Fruit fly (Drosophila melanogaster) whole organism, embryonic: Measurements from ENCODE around the gene CG9886.
A peak's percentile ranks its signal among the peaks of the same experiment; 100 is the strongest.

Experiments used
- Antp ChIP-seq: fragments of 200-800 bp; sonication (Bioruptor generic); optimal IDR thresholded peaks from 3 replicates; lab custom pipeline; 2016; ENCODE audit warnings: missing biosample characterization, missing genetic modification characterization
- CG10366 ChIP-seq: fragments of 200-800 bp; sonication (Bioruptor generic); IDR thresholded peaks from 2 replicates; pipeline ENCODE4 v1.3.6; 2022; ENCODE audit warnings: missing biosample characterization, missing genetic modification characterization
- CG11695 ChIP-seq: fragments of 200-800 bp; sonication (Bioruptor generic); IDR thresholded peaks from 3 replicates; pipeline ENCODE4 v1.3.6; 2022; ENCODE audit warnings: missing biosample characterization, missing genetic modification characterization
- CG12236 ChIP-seq: fragments of 200-800 bp; sonication (Bioruptor generic); optimal IDR thresholded peaks from 2 replicates; lab custom pipeline; 2016; ENCODE audit warnings: missing biosample characterization, missing genetic modification characterization
- CG12744 ChIP-seq: fragments of 200-800 bp; sonication (Bioruptor generic); optimal IDR thresholded peaks from 2 replicates; lab custom pipeline; 2016; ENCODE audit warnings: missing biosample characterization, missing genetic modification characterization
- CG1529 ChIP-seq: fragments of 200-800 bp; sonication (Bioruptor generic); optimal IDR thresholded peaks from 3 replicates; lab custom pipeline; 2018; ENCODE audit warnings: missing biosample characterization, missing genetic modification characterization
- CG15479 ChIP-seq: fragments of 200-800 bp; sonication (Bioruptor generic); optimal IDR thresholded peaks from 3 replicates; lab custom pipeline; 2019; ENCODE audit warnings: missing biosample characterization, mild to moderate bottlenecking, missing genetic modification characterization, moderate library complexity
- CG17385 ChIP-seq: fragments of 200-800 bp; sonication (Bioruptor generic); optimal IDR thresholded peaks from 3 replicates; lab custom pipeline; 2018; ENCODE audit warnings: missing biosample characterization, mild to moderate bottlenecking, missing genetic modification characterization
- CG17829 ChIP-seq: fragments of 200-800 bp; optimal IDR thresholded peaks from 2 replicates; lab custom pipeline; 2019; ENCODE audit warnings: missing biosample characterization, mild to moderate bottlenecking, missing genetic modification characterization, moderate library complexity
- CG31365 ChIP-seq: fragments of 200-800 bp; sonication (Bioruptor generic); optimal IDR thresholded peaks from 2 replicates; lab custom pipeline; 2018; ENCODE audit warnings: missing biosample characterization, mild to moderate bottlenecking, missing genetic modification characterization
- CG34224 ChIP-seq: fragments of 200-800 bp; sonication (Bioruptor generic); IDR thresholded peaks from 3 replicates; pipeline ENCODE4 v1.3.6; 2022; ENCODE audit warnings: missing biosample characterization, missing genetic modification characterization; ENCODE audit not compliant: partially characterized antibody
- CG3726 ChIP-seq: fragments of 200-800 bp; sonication (Bioruptor generic); IDR thresholded peaks from 3 replicates; pipeline ENCODE4, ENCODE4 v1.3.6; 2022; ENCODE audit warnings: missing biosample characterization, missing genetic modification characterization
- CG4328 ChIP-seq: fragments of 200-800 bp; sonication (Bioruptor generic); optimal IDR thresholded peaks from 3 replicates; lab custom pipeline; 2017; ENCODE audit warnings: missing biosample characterization, missing genetic modification reagents, missing genetic modification characterization
- CG4617 ChIP-seq: fragments of 200-800 bp; sonication (Bioruptor generic); optimal IDR thresholded peaks from 3 replicates; lab custom pipeline; 2016; ENCODE audit warnings: missing biosample characterization, missing genetic modification characterization, borderline replicate concordance
- CG4854 ChIP-seq: fragments of 200-800 bp; sonication (Bioruptor generic); optimal IDR thresholded peaks from 2 replicates; lab custom pipeline; 2016; ENCODE audit warnings: missing biosample characterization, missing genetic modification characterization, inconsistent platforms
- CG5953 ChIP-seq: fragments of 200-800 bp; sonication (Bioruptor generic); IDR thresholded peaks from 2 replicates; pipeline ENCODE4 v1.3.6; 2022; ENCODE audit warnings: missing biosample characterization, missing genetic modification characterization
- CG7786 ChIP-seq: fragments of 200-800 bp; sonication (Bioruptor generic); optimal IDR thresholded peaks from 2 replicates; lab custom pipeline; 2016; ENCODE audit warnings: missing biosample characterization, missing genetic modification characterization
- CG8944 ChIP-seq: fragments of 200-800 bp; sonication (Bioruptor generic); optimal IDR thresholded peaks from 3 replicates; lab custom pipeline; 2016; ENCODE audit warnings: missing biosample characterization, missing genetic modification characterization
- Dek ChIP-seq: fragments of 200-800 bp; sonication (Bioruptor generic); optimal IDR thresholded peaks from 3 replicates; lab custom pipeline; 2019; ENCODE audit warnings: missing biosample characterization, mild to moderate bottlenecking, missing genetic modification characterization, moderate library complexity
- Fer3 ChIP-seq: fragments of 200-800 bp; sonication (Bioruptor generic); optimal IDR thresholded peaks from 2 replicates; lab custom pipeline; 2018; ENCODE audit warnings: missing biosample characterization, mild to moderate bottlenecking, missing genetic modification characterization, moderate library complexity
- GATAe ChIP-seq: fragments of 200-800 bp; sonication (Bioruptor generic); conservative IDR thresholded peaks from 2 replicates; pipeline ENCODE4 v1.3.6; 2022; ENCODE audit warnings: missing biosample characterization, missing genetic modification characterization
- Gsc ChIP-seq: fragments of 200-800 bp; sonication (Bioruptor generic); IDR thresholded peaks from 2 replicates; pipeline ENCODE4 v1.3.6; 2022; ENCODE audit warnings: missing biosample characterization, missing genetic modification characterization
- HmgD ChIP-seq: fragments of 200-800 bp; sonication (Bioruptor generic); optimal IDR thresholded peaks from 3 replicates; lab custom pipeline; 2016; ENCODE audit warnings: missing biosample characterization, missing genetic modification characterization
- Hmr ChIP-seq: fragments of 200-800 bp; sonication (Bioruptor generic); optimal IDR thresholded peaks from 3 replicates; lab custom pipeline; 2017; ENCODE audit warnings: mild to moderate bottlenecking, missing biosample characterization, missing genetic modification reagents, missing genetic modification characterization
- Hmx ChIP-seq: fragments of 200-800 bp; sonication (Bioruptor generic); optimal IDR thresholded peaks from 2 replicates; lab custom pipeline; 2016; ENCODE audit warnings: missing biosample characterization, missing genetic modification characterization
- Hr51 ChIP-seq, 2 experiments: fragments of 200-800 bp; sonication (Bioruptor generic); optimal IDR thresholded peaks; 2 replicates in 1 of 2; 3 replicates in 1 of 2; lab custom pipeline; 2016 to 2018; ENCODE audit warnings: missing biosample characterization in 2 of 2, missing genetic modification characterization in 2 of 2, mild to moderate bottlenecking in 1 of 2, moderate library complexity in 1 of 2
- Lpt ChIP-seq: fragments of >200 bp; optimal IDR thresholded peaks from 2 replicates; lab custom pipeline; 2018; ENCODE audit warnings: missing biosample characterization, missing genetic modification characterization
- NFAT ChIP-seq: fragments of 200-800 bp; sonication (Bioruptor generic); IDR thresholded peaks from 2 replicates; pipeline ENCODE4 v1.3.6; 2022; ENCODE audit warnings: missing biosample characterization, missing genetic modification characterization
- Oaz ChIP-seq: fragments of 200-800 bp; sonication (Bioruptor generic); IDR thresholded peaks from 2 replicates; pipeline ENCODE4 v1.3.6; 2022; ENCODE audit warnings: missing biosample characterization, missing genetic modification characterization
- Six4 ChIP-seq: fragments of 200-800 bp; sonication (Bioruptor generic); optimal IDR thresholded peaks from 2 replicates; lab custom pipeline; 2016; ENCODE audit warnings: missing biosample characterization, missing genetic modification characterization
- cwo ChIP-seq: fragments of 200-800 bp; sonication (Bioruptor generic); optimal IDR thresholded peaks from 3 replicates; lab custom pipeline; 2017; ENCODE audit warnings: missing biosample characterization, missing genetic modification characterization, mild to moderate bottlenecking, moderate library complexity, missing genetic modification reagents
- danr ChIP-seq: fragments of 200-800 bp; sonication (Bioruptor generic); IDR thresholded peaks from 2 replicates; pipeline ENCODE4 v1.3.6; 2022; ENCODE audit warnings: missing biosample characterization, missing genetic modification characterization
- dm ChIP-seq: fragments of 200-800 bp; sonication (Bioruptor generic); optimal IDR thresholded peaks from 3 replicates; lab custom pipeline; 2016; ENCODE audit warnings: missing biosample characterization, missing genetic modification characterization
- eyg ChIP-seq: fragments of 200-800 bp; sonication (Bioruptor generic); optimal IDR thresholded peaks from 3 replicates; lab custom pipeline; 2016; ENCODE audit warnings: missing biosample characterization, missing genetic modification characterization
- fd3F ChIP-seq: fragments of 200-800 bp; sonication (Bioruptor generic); optimal IDR thresholded peaks from 2 replicates; lab custom pipeline; 2018; ENCODE audit warnings: missing biosample characterization, mild to moderate bottlenecking, missing genetic modification characterization, moderate library complexity
- h ChIP-seq: fragments of >200 bp; optimal IDR thresholded peaks from 2 replicates; lab custom pipeline; 2017
- jigr1 ChIP-seq: fragments of 200-800 bp; sonication (Bioruptor generic); IDR thresholded peaks from 3 replicates; pipeline ENCODE4 v1.3.6; 2022; ENCODE audit warnings: missing biosample characterization, missing genetic modification characterization
- nau ChIP-seq: fragments of 200-800 bp; sonication (Bioruptor generic); optimal IDR thresholded peaks from 3 replicates; lab custom pipeline; 2017; ENCODE audit warnings: missing biosample characterization, mild to moderate bottlenecking, missing genetic modification characterization, missing genetic modification reagents
- pan ChIP-seq, 4 experiments: fragments of >200 bp in 3 of 4; fragments of 200-800 bp in 1 of 4; sonication (Bioruptor generic) in 1 of 4; optimal IDR thresholded peaks in 3 of 4; IDR thresholded peaks in 1 of 4; 2 replicates each; pipeline versions ENCODE4 v1.3.6 to Lab custom; 2017 to 2022; ENCODE audit warnings: missing biosample characterization in 2 of 4, missing genetic modification characterization in 2 of 4, mixed read lengths in 1 of 4
- pros ChIP-seq: fragments of 200-800 bp; sonication (Bioruptor generic); optimal IDR thresholded peaks from 3 replicates; lab custom pipeline; 2019; ENCODE audit warnings: missing biosample characterization, mild to moderate bottlenecking, missing genetic modification characterization, moderate library complexity
- ro ChIP-seq: fragments of 200-800 bp; sonication (Bioruptor generic); IDR thresholded peaks from 2 replicates; pipeline ENCODE4 v1.3.6; 2022; ENCODE audit warnings: missing biosample characterization, missing genetic modification characterization
- salm ChIP-seq: fragments of 200-800 bp; sonication (Bioruptor generic); optimal IDR thresholded peaks from 2 replicates; lab custom pipeline; 2018; ENCODE audit warnings: missing biosample characterization, mild to moderate bottlenecking, missing genetic modification characterization
- trh ChIP-seq: fragments of 200-800 bp; sonication (Bioruptor generic); optimal IDR thresholded peaks from 2 replicates; lab custom pipeline; 2016; ENCODE audit warnings: missing biosample characterization, missing genetic modification characterization
- ttk ChIP-seq: fragments of 200-800 bp; sonication (Bioruptor generic); IDR thresholded peaks from 2 replicates; pipeline ENCODE4 v2.1.2; 2022; ENCODE audit warnings: missing biosample characterization, missing genetic modification characterization
- wor ChIP-seq: fragments of 200-800 bp; sonication (Bioruptor generic); IDR thresholded peaks from 2 replicates; pipeline ENCODE4 v1.3.6; 2022; ENCODE audit warnings: missing biosample characterization, missing genetic modification characterization

Gene CG9886

DNA sequence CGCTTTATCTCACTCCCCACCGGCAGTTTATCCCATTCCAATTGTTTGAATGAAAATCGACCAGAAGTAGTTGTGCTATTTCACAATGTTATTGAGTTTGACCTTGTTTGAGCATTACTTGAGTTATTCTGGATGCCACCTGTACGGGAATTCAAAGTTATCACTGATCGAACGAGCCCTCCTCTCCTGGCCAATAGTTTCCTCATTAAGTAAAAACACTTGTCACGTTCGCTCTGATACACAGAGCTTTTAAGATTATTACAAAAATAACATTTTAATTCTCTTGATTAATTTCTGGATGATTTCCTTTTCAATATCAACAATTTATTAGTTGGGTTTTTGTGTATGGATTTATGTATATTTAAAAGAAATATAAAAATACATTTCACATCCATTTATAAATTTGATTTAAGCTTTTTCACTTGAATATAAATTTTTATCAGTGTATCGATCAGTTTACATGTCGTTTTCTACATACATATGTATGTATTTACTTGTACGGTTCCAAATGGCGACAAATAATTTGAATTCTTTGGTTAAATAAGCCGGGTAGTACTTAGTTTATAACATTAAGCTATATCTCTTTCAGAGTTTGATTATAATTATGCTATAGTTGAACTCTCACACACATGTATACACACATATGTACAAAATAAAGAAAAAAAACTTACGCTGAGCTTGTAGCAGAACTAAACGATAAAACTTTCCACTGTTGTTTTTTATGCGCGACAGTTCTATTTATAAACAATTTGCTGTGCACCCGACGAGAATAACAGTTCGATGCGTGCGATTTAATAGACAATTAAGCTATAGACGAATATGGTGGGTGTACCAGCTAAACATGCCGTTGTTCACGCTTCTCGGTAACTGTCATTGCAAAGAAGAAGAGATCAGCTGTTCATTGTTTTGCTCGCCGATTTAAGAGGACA lies 46.5 kb upstream of the CG9886 start, which contains the start of the genes CG3609 and CG15390 (continued):
- TF ChIP-seq dm (GFP tag; lab: Kevin White, UChicago) (peak; percentile 95), pros (no peak), CG10366 (GFP tag; lab: Robert Waterston, UW) (peak; percentile 77), NFAT (peak; percentile 99), CG5953 (GFP tag; lab: Robert Waterston, UW) (peak; percentile 51; the same call in 1 of the 2 replicates)

DNA sequence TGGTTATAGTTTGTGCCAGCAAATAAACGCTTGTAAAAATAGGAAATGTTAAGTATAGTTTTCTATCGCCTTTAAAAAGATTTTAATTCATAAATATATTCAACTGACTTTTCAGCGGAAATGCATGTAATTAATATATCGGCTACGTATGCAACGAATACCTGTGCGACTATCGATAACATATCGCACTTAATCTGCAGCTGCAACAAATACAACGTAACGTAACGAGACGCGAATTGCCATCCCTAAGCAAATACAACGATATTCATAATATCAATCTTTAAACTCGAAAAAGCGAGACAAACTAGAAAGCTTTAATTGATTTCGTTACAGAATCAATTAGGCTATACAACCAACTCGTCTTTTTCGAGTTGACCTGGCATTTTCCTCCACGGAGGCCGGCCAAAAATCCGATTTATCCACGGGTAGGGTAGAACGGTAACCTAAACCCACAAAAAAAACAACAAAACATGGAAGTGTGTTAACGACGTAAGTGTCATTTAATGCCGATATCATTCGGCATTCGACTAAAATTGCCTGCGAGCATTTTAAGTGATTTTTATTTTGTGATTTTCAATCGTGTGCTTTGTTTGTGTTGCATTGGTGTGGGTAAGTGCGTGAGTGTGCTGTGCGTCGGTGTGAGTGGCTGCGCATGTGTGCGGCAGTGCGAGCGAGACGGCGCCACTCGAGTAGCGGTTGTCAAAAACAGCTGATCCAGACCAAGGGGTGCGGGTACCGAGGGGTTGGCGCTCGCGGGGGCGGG lies 44.8 kb upstream of the CG9886 start, which contains the start of gene Atxn7:
Atxn7 (plus strand) TSS at position 187 of the 763 bp plus-strand sequence.
- TF ChIP-seq CG3726 (GFP tag; lab: Robert Waterston, UW) (no peak), CG8944 (GFP tag; lab: Kevin White, UChicago) (peak; percentile 29), wor (GFP tag; lab: Robert Waterston, UW) (0 out of 2 replicates have a peak, but pooled peaks have one; percentile 22), ttk (GFP tag; lab: Robert Waterston, UW) (peak; percentile 70), Oaz (peak; percentile 41), CG4854 (GFP tag; lab: Kevin White, UChicago) (peak; percentile 73), CG34224 (GFP tag; lab: Robert Waterston, UW) (peak; percentile 97), Gsc (GFP tag; lab: Robert Waterston, UW) (no peak), GATAe (GFP tag; lab: Robert Waterston, UW) (no peak), CG11695 (0 out of 3 replicates have a peak, but pooled peaks have one; percentile 52), CG4617 (GFP tag; lab: Kevin White, UChicago) (peak; percentile 97), salm (tag; lab: Kevin White, UChicago) (peak; percentile 76), Hmx (GFP tag; lab: Kevin White, UChicago) (peak; percentile 10), eyg (GFP tag; lab: Kevin White, UChicago) (peak; percentile 61), CG1529 (GFP tag; lab: Kevin White, UChicago) (peak; percentile 65), CG17385 (GFP tag; lab: Kevin White, UChicago) (peak; percentile 78), Antp (peak; percentile 5), h (lab: Kevin White, UChicago) (no peak), HmgD (GFP tag; lab: Kevin White, UChicago) (peak; percentile 54), Fer3 (tag; lab: Kevin White, UChicago) (peak; percentile 63), fd3F (GFP tag; lab: Kevin White, UChicago) (peak; percentile 39), nau (GFP tag; lab: Kevin White, UChicago) (peak; percentile 48), pan (optimal IDR thresholded peaks at IDR 0.05; lab: Kevin White, UChicago) (no peak), pan (GFP tag; optimal IDR thresholded peaks at IDR 0.05 in 1 of 2, IDR thresholded peaks at IDR 0.05 in 1 of 2) (peak in 1 of 2 experiments; percentile 72), ro (GFP tag; lab: Robert Waterston, UW) (no peak), Dek (tag; lab: Kevin White, UChicago) (peak; percentile 54), cwo (GFP tag; lab: Kevin White, UChicago) (no peak), CG31365 (tag; lab: Kevin White, UChicago) (no peak), CG15479 (GFP tag; lab: Kevin White, UChicago) (no peak), trh (peak; percentile 25), danr (GFP tag; lab: Robert Waterston, UW) (no peak), CG17829 (tag; lab: Kevin White, UChicago) (peak; percentile 49), Lpt (GFP tag; lab: Kevin White, UChicago) (no peak), Hr51 (GFP tag; optimal IDR thresholded peaks at IDR 0.05; lab: Kevin White, UChicago) (peak; percentile 45 to 67), CG12236 (GFP tag; lab: Kevin White, UChicago) (peak; percentile 55), Hmr (GFP tag; lab: Kevin White, UChicago) (peak; percentile 74), CG4328 (GFP tag; lab: Kevin White, UChicago) (peak; percentile 66), Six4 (no peak), CG12744 (GFP tag; lab: Kevin White, UChicago) (peak; percentile 40), jigr1 (GFP tag; lab: Robert Waterston, UW) (no peak), CG7786 (peak; percentile 24)
